Fruit fly (Drosophila melanogaster): ENCODE data around the gene Sec63.

Gene Sec63

DNA sequence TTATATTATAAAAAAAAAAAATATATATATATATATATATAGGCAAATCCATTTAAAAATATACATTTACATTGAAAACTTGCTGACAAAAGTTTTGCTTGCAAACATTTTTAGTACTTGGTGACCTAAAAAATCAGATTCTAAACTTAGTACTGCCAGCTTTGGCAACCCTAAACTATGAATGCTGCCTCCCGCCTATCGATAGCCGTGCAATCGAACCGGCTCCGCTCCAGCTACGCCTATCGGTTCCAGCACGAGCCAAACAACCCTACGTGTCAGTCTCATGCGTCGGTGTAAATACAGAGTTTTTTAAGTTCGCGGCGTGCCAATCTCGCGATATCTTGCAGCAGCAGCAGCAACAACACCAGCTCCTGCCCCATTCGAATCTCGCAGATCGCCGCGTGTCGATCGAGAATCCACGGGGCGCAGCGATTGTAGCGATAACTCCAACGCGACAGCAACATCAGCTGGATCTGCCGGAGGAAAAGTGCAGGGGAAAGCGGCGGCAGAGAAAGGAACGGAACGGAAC is at the start of gene Sec63:
Gene Sec63 (plus strand): TSS at position 238 of the 529 bp plus-strand sequence.
- no peak for TF ChIP-seq noc (tag; optimal IDR thresholded peaks at IDR 0.05)

DNA sequence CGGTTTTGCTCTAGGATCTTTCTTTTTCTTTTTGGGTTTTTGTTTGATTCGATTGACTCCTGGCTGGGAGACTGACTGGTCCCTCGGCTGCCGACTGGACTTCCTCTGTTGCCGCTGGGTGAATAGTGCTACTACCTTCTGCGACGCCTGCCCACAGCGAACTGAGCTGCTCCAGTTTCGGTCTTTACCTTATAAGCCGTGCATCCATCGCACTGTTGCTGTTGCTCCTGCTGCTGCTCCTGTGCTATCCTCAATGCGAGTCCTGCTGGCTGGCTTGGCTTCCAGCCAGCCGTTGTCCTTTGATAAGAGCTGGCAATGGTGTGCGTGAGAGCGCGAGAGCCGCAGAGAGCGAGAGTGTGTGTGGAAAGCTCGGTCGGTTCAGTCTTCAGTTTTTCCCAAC is 47.6 kb upstream of the Sec63 start, which contains the start of gene unc-13-4A:
Gene unc-13-4A (minus strand): TSS at position 143 of the 400 bp plus-strand sequence.
- TF ChIP-seq noc (tag; optimal IDR thresholded peaks at IDR 0.05), result no peak

DNA sequence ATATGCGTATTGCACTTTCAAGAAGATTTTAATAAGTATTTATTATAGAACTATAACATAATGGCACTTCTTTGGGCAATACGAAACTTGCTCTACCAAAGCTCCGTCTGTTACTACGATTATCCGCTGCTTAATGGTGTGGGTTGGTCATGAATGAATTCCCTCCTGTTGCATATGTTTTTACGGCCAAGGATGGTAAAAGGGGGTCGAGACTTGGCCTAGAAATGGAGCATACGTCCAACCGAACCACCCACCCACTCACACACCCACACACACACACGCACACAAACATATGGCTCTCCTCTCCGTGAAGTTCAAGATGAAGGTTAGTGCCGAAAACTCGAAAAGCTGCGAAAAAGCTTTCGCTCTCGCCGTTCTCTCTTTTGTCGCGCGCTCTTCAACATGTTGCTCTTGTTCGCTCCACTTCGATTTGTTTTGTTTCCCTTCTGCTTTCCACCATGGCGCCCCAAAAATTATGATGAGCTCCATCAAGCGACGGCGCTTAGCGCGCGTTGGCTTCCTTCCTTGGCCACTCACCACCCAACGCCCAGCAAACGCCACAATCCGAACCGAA is 46.7 kb upstream of the Sec63 start:
- no peak for TF ChIP-seq noc (tag; optimal IDR thresholded peaks at IDR 0.05)

DNA sequence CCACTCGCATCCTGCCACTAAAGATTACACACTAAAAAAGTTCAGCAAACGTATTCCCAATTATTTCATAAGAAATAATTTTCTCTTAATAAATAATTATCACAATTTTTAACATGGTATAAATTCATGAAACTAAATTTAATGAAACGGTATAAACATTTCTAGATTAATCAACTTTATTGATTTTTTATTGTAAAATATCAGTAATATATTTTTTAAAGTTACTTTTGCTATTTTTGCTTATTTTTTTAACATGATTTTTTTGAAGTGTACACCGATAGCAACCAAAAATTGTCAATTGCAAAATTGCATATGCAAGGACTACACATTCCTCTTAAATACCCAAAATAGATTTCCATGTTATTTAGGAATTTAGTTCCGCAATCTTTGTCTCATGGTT is 46.2 kb upstream of the Sec63 start:
- no peak for TF ChIP-seq noc (tag; optimal IDR thresholded peaks at IDR 0.05)

DNA sequence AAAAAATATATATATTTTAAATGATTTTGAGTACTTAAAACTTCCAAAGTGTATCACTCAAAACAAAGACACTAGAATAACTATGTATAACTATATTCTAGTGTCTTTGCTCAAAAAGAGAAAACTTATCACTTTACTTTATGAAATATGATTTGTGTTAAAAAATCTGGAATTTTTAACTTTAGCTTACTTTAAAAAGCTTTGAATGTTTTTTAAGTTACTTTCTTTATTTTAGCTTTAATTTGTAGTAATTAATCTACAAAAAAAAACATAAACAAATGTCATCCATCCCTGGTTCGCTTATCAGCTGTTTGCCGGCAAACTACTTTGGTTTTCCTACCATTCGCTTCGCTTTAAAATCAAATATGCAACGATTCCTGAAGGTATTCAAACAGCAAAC is 40.6 kb upstream of the Sec63 start, which contains the start of gene CG8607:
Gene CG8607 (plus strand): TSS at position 301 of the 400 bp plus-strand sequence.
- TF ChIP-seq noc (tag; optimal IDR thresholded peaks at IDR 0.05), result no peak

DNA sequence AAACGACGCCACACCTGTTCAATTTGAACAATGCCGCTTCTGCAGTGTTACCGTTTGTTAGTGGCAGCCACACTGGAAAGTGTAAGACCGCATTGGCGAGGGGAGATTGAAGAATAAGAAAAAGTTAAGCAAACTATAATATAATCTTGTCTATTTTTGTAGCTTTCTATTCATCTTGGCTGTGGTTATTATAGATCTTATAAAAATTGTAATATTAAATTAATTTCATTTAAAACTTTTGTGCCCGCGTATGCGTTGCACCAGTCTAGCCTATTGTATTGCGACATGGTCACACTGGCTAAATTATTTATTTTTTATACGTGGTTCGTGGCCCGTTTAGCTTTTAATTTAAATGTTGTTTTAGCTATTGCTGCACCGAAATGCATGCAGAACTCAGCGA is 37.0 kb upstream of the Sec63 start, which contains the start of the genes RhoGEF4 and Rint1:
Gene RhoGEF4 (minus strand): TSS at position 64 of the 400 bp plus-strand sequence.
Gene Rint1 (plus strand): TSS at position 272 of the 400 bp plus-strand sequence.
- TF ChIP-seq noc (tag; optimal IDR thresholded peaks at IDR 0.05), result peak; percentile 42

DNA sequence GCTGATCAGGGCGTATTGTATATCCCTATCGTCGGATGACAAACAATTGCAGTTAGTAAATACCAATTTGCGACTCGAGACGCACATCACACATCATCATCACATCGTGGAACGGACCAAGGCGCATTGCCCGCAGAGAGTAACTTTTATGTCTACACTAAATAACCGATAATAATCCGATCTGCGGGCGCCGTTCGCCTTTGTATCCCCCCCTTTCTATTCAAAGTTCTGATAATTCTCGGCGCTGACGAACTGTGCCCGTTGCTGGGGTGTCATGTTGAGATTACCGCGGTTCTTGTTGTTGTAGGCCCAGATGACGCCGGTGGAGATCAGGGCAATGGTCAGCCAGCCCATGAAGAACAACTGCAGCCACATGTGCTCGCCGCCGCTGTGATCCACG is 33.7 kb upstream of the Sec63 start:
- TF ChIP-seq noc (tag; optimal IDR thresholded peaks at IDR 0.05), result no peak

DNA sequence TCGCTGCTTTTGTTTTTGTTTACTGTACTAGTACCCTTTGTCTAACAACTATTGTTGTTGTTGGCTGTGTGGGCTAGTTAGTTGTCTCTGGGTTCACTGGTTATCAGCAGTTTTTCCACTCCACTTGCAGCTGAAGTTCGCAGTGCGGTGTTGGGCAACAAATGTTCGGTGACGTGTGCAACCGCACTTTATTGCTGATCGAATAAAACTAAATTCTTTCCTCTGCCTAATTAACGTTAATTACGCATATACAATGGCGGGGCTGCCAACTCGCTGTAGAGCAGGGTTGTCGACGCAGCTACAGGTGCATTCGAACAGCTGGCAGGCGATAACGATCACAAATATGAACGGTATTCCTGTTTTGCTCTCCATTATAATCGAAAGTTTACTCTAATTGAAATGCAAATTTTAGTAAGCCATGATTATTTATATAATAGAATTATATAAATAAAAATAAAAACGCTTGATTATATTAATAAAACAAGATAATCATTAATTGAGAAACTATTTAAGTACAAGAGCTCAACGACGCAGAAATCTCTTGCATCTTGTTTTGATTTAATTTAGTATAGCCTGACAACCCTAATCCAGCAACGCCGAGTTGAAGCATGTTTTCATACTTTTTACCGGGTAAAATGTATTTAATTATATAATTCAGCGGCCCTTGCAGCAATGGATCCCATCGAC is 31.7 kb upstream of the Sec63 start, which contains the start of the genes mrva, CG42307 and mus312:
Gene mrva (minus strand): TSS at position 276 of the 687 bp plus-strand sequence.
Gene CG42307 (plus strand): TSS at position 566 of the 687 bp plus-strand sequence.
Gene mus312 (plus strand): TSS at position 566 of the 687 bp plus-strand sequence.
- no peak for TF ChIP-seq noc (tag; optimal IDR thresholded peaks at IDR 0.05)

DNA sequence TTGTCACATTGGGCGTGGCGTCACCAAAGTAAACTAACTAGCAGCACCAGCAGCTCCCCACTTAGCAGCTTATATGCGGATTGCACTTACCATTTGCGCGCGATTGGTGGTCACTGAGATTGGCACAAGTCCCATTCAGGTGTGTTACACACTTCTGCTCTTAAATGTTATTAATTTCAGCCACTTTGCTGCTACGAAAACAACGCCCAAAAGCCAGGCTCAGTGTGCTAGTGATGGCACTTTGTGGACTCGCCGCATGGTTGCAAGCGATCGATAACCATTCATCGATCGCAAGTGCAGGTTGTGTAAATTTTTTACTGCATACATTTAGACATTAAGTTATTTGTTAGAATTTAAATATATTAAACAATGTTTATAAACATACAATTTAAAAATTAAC is 25.4 kb upstream of the Sec63 start, which contains the start of the genes wrm1 and wrm2:
Gene wrm1 (minus strand): TSS at position 237 of the 400 bp plus-strand sequence.
Gene wrm2 (minus strand): TSS at position 237 of the 400 bp plus-strand sequence.
- TF ChIP-seq noc (tag; optimal IDR thresholded peaks at IDR 0.05), result no peak

DNA sequence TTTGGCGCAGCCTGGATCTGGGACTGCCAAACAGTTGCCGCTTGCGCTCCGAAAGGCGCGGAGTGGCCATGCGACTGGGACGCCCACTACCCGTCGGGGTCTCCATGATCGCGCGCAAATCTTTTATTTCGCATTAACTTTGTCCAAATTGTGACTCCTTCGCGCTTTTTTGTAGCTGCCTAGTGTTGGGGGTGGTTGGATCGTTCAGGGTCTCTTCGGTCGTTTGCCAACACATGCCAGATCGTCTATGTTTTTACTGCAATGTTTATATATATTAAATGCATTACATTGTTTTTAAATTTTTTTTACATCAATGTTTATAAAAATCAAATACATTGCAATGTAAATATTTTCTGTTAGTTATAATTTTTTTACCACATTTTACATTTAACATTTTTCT is 21.6 kb upstream of the Sec63 start:
- TF ChIP-seq noc (tag; optimal IDR thresholded peaks at IDR 0.05), result no peak

DNA sequence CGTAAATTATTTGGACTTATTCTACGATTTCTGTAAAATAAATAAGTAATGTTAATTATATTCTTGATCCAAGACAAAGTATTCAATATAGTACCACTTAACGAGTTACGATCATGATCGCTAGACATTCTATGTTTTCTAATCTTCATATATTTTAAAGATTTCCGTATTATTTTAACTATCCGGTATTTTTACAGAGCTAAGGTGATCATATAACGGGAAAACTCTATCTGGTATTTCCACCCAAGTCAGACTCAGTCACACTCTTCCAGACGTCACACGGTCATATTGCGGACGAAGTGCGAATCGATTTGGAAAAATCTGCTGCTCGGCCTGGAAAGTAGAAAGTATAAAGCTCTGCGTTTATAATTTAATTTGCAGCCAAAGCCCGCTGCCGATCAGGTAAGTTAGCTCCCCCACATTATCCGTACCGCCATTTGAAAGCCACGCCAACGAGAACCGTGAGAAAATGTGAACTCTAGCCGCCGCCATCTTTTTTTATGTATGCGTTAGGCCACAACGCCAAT is 21.1 kb upstream of the Sec63 start, which contains the start of the genes lark and eco:
Gene lark (plus strand): TSS at position 51 of the 527 bp plus-strand sequence.
Gene eco (minus strand): TSS at position 125 of the 527 bp plus-strand sequence.
- TF ChIP-seq noc (tag; optimal IDR thresholded peaks at IDR 0.05), result no peak

DNA sequence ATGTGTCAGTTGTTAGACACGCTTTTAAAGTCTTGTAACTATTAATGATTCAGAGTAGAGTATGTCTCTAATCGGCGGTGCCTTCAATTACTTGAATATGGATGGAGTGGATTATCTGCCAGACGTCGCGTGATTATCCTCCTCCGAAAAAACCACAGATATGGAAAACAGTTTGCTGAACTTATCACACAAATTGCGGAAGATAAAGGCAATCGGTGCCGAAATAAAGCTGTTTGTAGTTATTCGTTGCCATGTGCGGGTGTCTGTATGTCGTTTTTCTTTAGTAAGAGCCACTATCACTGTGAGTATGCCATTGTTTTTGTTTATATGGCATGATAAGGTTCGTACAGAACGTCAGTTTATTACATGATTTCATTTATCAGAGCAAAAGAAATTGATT is 16.4 kb upstream of the Sec63 start:
- no peak for TF ChIP-seq noc (tag; optimal IDR thresholded peaks at IDR 0.05)

DNA sequence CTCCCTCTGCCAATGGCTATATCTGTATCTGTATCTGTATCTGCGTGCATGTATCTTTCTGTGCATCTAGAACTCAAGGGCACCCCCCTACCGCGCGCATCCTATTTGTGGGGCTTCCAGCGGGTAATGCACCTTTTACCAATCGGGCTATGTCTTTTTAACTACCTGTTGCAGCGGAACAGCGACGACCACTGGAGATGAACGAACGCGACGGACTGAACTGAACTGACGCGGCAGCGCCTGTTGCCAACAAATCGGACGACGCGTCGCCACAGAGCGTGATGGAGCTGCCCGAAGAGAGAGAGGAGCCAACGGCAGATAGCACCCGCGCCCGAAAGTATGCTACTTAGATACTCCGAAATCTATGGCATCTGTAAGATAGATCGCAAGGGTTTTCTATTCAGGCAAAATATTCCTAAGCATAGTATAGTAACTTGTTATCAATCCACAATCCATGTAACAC is 15.4 kb upstream of the Sec63 start, which contains the start of gene Cln7:
Gene Cln7 (minus strand): TSS at position 219 of the 463 bp plus-strand sequence.
- peak; percentile 64 for TF ChIP-seq noc (tag; optimal IDR thresholded peaks at IDR 0.05)

DNA sequence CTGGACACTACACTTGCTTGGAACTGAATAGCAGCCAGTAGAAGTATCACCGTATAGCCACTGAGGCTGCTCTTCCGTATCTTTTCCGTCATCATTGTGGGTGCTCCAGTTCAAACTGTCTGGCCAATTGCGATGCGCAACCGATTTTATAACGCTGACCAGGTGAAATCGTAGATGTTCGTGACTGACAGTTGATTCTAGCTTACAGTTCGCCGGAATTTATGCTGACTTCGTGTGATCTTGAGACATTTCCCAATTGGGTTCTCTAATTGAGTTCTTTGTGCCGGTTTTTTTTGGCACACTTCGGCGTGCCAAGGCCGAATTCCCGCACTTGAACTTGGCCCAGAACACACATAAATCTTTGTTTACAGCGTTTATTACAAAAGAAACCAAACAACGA is 13.4 kb upstream of the Sec63 start, which contains the start of gene CG14834:
Gene CG14834 (minus strand): TSS at position 173 of the 400 bp plus-strand sequence.
- no peak for TF ChIP-seq noc (tag; optimal IDR thresholded peaks at IDR 0.05)

DNA sequence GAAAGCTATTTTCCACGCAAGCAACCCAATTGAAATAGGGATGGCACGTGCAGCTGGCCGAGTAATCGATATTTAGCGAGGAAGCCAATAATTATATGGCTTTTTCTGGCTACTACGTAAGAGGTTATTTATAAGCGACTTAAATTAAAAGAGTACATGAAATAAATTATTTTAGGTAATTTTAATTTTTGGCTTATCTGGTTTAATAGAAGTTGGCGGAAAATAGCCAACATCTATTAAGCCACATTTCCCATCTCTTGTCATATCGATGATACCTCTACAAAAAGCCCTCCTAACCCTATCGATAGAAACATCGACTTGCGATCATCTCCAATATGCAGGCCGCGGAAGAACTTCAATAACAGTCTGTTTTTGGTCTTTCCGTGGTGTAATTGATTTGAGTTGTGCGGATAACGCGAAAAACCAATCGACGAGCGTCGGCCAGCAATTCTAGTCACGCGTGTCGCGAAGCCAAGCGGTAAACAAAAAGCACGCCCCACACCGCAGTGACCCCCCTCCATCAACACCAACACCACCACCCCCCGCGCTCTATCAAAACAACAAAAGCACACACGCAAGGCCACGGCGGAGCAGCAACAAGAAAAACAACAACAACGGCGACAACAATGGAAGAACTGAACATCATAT is 12.3 kb upstream of the Sec63 start, which contains the start of the genes Srp19 and qm:
Gene Srp19 (minus strand): TSS at position 51 of the 648 bp plus-strand sequence.
Gene qm (plus strand): TSS at position 330 of the 648 bp plus-strand sequence.
- peak; percentile 33 for TF ChIP-seq noc (tag; optimal IDR thresholded peaks at IDR 0.05)
